Worm (Caenorhabditis elegans): ENCODE data around the gene elt-3.

DNA sequence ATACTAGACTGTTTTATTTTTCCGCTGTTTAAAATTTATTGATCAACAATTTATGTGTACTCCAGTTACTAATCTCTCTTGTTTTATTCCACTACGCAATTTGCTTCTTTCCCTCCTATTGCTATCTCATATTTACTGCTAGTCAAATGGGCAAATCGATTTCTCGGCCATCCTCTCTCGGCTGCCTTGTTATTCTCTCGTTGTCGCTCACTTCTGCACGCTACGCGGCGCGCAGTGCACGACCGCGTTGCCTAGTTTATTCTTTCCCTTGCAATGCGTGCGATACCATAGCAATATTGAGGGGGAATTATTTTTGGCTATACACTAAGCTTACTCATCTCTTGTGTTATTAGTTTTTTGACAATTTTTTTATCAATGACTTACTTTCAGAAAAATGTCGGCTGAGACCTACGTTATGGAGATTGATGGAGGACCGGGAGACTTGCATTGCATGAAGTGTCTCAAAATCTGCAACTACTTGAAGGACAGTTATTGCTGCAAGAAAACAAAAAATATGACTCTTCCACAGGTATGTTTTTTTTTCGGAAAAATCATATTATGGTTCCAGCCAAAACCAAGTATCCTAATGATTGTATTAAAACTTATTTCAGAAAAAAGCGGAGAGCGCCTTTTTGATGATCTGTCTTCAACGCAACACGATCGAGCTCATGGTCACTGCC lies 42.9 kb downstream of the elt-3 start, which contains the start of gene F48F7.6:
- no peak for TF ChIP-seq tbx-37 (GFP tag; conservative IDR thresholded peaks at IDR 0.05)
- TF ChIP-seq sea-1 (GFP tag; conservative IDR thresholded peaks at IDR 0.05) = no peak
- peak; percentile 40; the same call in 1 of the 2 replicates for TF ChIP-seq flt-1 (GFP tag; IDR thresholded peaks at IDR 0.05)

Measured in whole organism, early embryonic.